Worm (Caenorhabditis elegans): ENCODE data around the gene try-11.

The try-11 gene

ce11 chrV:7436911-7437310 is 14.6 kb upstream of the try-11 start (continued):
- TF ChIP-seq unc-130 (tag; optimal IDR thresholded peaks at IDR 0.05) = peak; percentile 72
- TF ChIP-seq tbx-2 (tag; optimal IDR thresholded peaks at IDR 0.05) = peak; percentile 65
- TF ChIP-seq nhr-12 (tag; optimal IDR thresholded peaks at IDR 0.05) = no peak
- TF ChIP-seq nhr-47 (tag; optimal IDR thresholded peaks at IDR 0.05) = peak; percentile 57
- TF ChIP-seq sup-37 (GFP tag; optimal IDR thresholded peaks at IDR 0.05) = no peak
- TF ChIP-seq hpl-2 (GFP tag; optimal IDR thresholded peaks at IDR 0.05) = no peak
- TF ChIP-seq dpl-1 (GFP tag; optimal IDR thresholded peaks at IDR 0.05) = peak in 2 of 3 experiments; percentile 20 to 31
- TF ChIP-seq sox-4 (tag; optimal IDR thresholded peaks at IDR 0.05) = no peak
- peak; percentile 32 for TF ChIP-seq C16A3.4 (tag; optimal IDR thresholded peaks at IDR 0.05)
- peak; percentile 80 for TF ChIP-seq nhr-71 (tag; optimal IDR thresholded peaks at IDR 0.05)
- no peak for TF ChIP-seq ceh-82 (tag; optimal IDR thresholded peaks at IDR 0.05)
- TF ChIP-seq unc-98 (GFP tag; IDR thresholded peaks at IDR 0.05) = no peak
- no peak for TF ChIP-seq nhr-77 (tag; optimal IDR thresholded peaks at IDR 0.05)
- TF ChIP-seq mdl-1 (tag; optimal IDR thresholded peaks at IDR 0.05) = peak in 1 of 2 experiments; percentile 79
- TF ChIP-seq grh-1 (GFP tag; IDR thresholded peaks at IDR 0.05) = peak; percentile 64
- no peak for TF ChIP-seq fkh-4 (tag; optimal IDR thresholded peaks at IDR 0.05; ENCODE audit: borderline replicate concordance)
- no peak for TF ChIP-seq zip-4 (GFP tag; optimal IDR thresholded peaks at IDR 0.05)
- TF ChIP-seq Y116A8C.19 (tag; optimal IDR thresholded peaks at IDR 0.05; ENCODE audit: borderline replicate concordance) = no peak
- TF ChIP-seq pqm-1 (tag; optimal IDR thresholded peaks at IDR 0.05) = no peak
- TF ChIP-seq lir-3 (tag; optimal IDR thresholded peaks at IDR 0.05; ENCODE audit: poor library complexity) = no peak
- TF ChIP-seq nhr-85 (tag) = peak; percentile 93
- TF ChIP-seq unc-62 (GFP tag; optimal IDR thresholded peaks at IDR 0.05) = no peak
- peak in 1 of 2 experiments; percentile 14 for TF ChIP-seq efl-1 (optimal IDR thresholded peaks at IDR 0.05)
- peak in 1 of 2 experiments; percentile 1 for TF ChIP-seq efl-1 (GFP tag; optimal IDR thresholded peaks at IDR 0.05 in 1 of 2)
- TF ChIP-seq lsy-2 (tag; optimal IDR thresholded peaks at IDR 0.05) = peak in 1 of 2 experiments; percentile 44
- no peak for TF ChIP-seq lin-13 (GFP tag; optimal IDR thresholded peaks at IDR 0.05)
- no peak for TF ChIP-seq egl-13 (tag; optimal IDR thresholded peaks at IDR 0.05)
- no peak for TF ChIP-seq lin-39 (tag; optimal IDR thresholded peaks at IDR 0.05)
- TF ChIP-seq nhr-90 (tag; optimal IDR thresholded peaks at IDR 0.05; ENCODE audit: poor library complexity) = peak; percentile 77
- peak; percentile 71 for TF ChIP-seq lin-14 (GFP tag; optimal IDR thresholded peaks at IDR 0.05)
- peak; percentile 94 for TF ChIP-seq blmp-1 (tag; optimal IDR thresholded peaks at IDR 0.05)
- no peak for TF ChIP-seq ets-5 (GFP tag; IDR thresholded peaks at IDR 0.05)
- TF ChIP-seq jun-1 (tag; optimal IDR thresholded peaks at IDR 0.05) = no peak
- TF ChIP-seq mef-2 (tag; optimal IDR thresholded peaks at IDR 0.05) = no peak
- TF ChIP-seq lin-35 (GFP tag; optimal IDR thresholded peaks at IDR 0.05) = peak in 1 of 2 experiments; percentile 84
- no peak for TF ChIP-seq mab-9 (GFP tag; IDR thresholded peaks at IDR 0.05)
- no peak for TF ChIP-seq aha-1 (tag; optimal IDR thresholded peaks at IDR 0.05)
- no peak for TF ChIP-seq efl-3 (GFP tag; optimal IDR thresholded peaks at IDR 0.05)
- TF ChIP-seq nhr-28 (tag; optimal IDR thresholded peaks at IDR 0.05) = no peak
- TF ChIP-seq ces-1 (GFP tag; optimal IDR thresholded peaks at IDR 0.05) = no peak

ce11 chrV:7437538-7437937 is 14.0 kb upstream of the try-11 start, which contains the start of gene F25E5.9:
F25E5.9 (minus strand) TSS chrV:7437919.
- TF ChIP-seq rnt-1 (tag; optimal IDR thresholded peaks at IDR 0.05) = no peak
- TF ChIP-seq fkh-10 (GFP tag; optimal IDR thresholded peaks at IDR 0.05) = peak; percentile 38
- TF ChIP-seq dpl-1 (GFP tag; optimal IDR thresholded peaks at IDR 0.05) = peak in 1 of 3 experiments; percentile 11
- no peak for TF ChIP-seq unc-62 (GFP tag; optimal IDR thresholded peaks at IDR 0.05)
- TF ChIP-seq fkh-8 (tag; optimal IDR thresholded peaks at IDR 0.05) = peak; percentile 29
- no peak for TF ChIP-seq C34B4.2 (tag; optimal IDR thresholded peaks at IDR 0.05)
- TF ChIP-seq lin-35 (GFP tag; optimal IDR thresholded peaks at IDR 0.05) = no peak
- no peak for TF ChIP-seq nhr-11 (tag; optimal IDR thresholded peaks at IDR 0.05)
- no peak for TF ChIP-seq snpc-4 (tag; optimal IDR thresholded peaks at IDR 0.05)
- no peak for TF ChIP-seq pqm-1 (tag; optimal IDR thresholded peaks at IDR 0.05)
- no peak for TF ChIP-seq mep-1 (tag; optimal IDR thresholded peaks at IDR 0.05)
- no peak for TF ChIP-seq ztf-11 (tag; optimal IDR thresholded peaks at IDR 0.05)
- TF ChIP-seq ceh-90 (tag; optimal IDR thresholded peaks at IDR 0.05) = no peak
- no peak for TF ChIP-seq sox-4 (tag; optimal IDR thresholded peaks at IDR 0.05)
- no peak for TF ChIP-seq ces-1 (GFP tag; optimal IDR thresholded peaks at IDR 0.05)
- no peak for TF ChIP-seq isw-1 (GFP tag; IDR thresholded peaks at IDR 0.05)
- no peak for TF ChIP-seq hlh-17 (GFP tag; optimal IDR thresholded peaks at IDR 0.05; ENCODE audit: borderline replicate concordance)
- TF ChIP-seq dsc-1 (tag; optimal IDR thresholded peaks at IDR 0.05) = peak; percentile 2
- TF ChIP-seq nhr-90 (tag; optimal IDR thresholded peaks at IDR 0.05; ENCODE audit: poor library complexity) = no peak
- TF ChIP-seq nhr-47 (tag; optimal IDR thresholded peaks at IDR 0.05) = no peak
- TF ChIP-seq ceh-63 (GFP tag; optimal IDR thresholded peaks at IDR 0.05) = no peak
- TF ChIP-seq ceh-82 (tag; optimal IDR thresholded peaks at IDR 0.05) = peak in 1 of 3 experiments; percentile 25
- TF ChIP-seq zip-4 (GFP tag; optimal IDR thresholded peaks at IDR 0.05) = no peak

Data from whole organism, L1 larva.